Fruit fly (Drosophila melanogaster) whole organism, embryonic: ENCODE results near the gene CG17660.
A peak's percentile ranks its signal among the peaks of the same experiment; 100 is the strongest.

Experiments
- BEAF-32 ChIP-seq: fragments of 200-800 bp; sonication (Bioruptor generic); optimal IDR thresholded peaks from 3 replicates; lab custom pipeline; 2017; ENCODE audit warnings: missing biosample characterization, missing genetic modification characterization, mild to moderate bottlenecking, moderate library complexity, missing genetic modification reagents
- CG11085 ChIP-seq: fragments of 200-800 bp; sonication (Bioruptor generic); IDR thresholded peaks from 2 replicates; pipeline ENCODE4 v1.3.6; 2022; ENCODE audit warnings: missing biosample characterization, missing genetic modification characterization
- CG12155 ChIP-seq: fragments of 200-800 bp; sonication (Bioruptor generic); optimal IDR thresholded peaks from 3 replicates; lab custom pipeline; 2016; ENCODE audit warnings: missing biosample characterization, missing genetic modification characterization
- CG14710 ChIP-seq: fragments of 200-800 bp; sonication (Bioruptor generic); optimal IDR thresholded peaks from 3 replicates; lab custom pipeline; 2019; ENCODE audit warnings: missing biosample characterization, mild to moderate bottlenecking, missing genetic modification characterization, moderate library complexity
- CG15514 ChIP-seq: fragments of 200-800 bp; sonication (Bioruptor generic); optimal IDR thresholded peaks from 3 replicates; lab custom pipeline; 2017; ENCODE audit warnings: missing biosample characterization, missing genetic modification characterization, mild to moderate bottlenecking, moderate library complexity, missing genetic modification reagents
- CG15601 ChIP-seq: fragments of 200-800 bp; sonication (Bioruptor generic); optimal IDR thresholded peaks from 3 replicates; lab custom pipeline; 2019; ENCODE audit warnings: missing biosample characterization, mild to moderate bottlenecking, missing genetic modification characterization, moderate library complexity
- CG17328 ChIP-seq: fragments of 200-800 bp; sonication (Bioruptor generic); IDR thresholded peaks from 2 replicates; pipeline ENCODE4 v1.3.6; 2022; ENCODE audit warnings: missing biosample characterization, missing genetic modification characterization
- CG17612 ChIP-seq: fragments of 200-800 bp; sonication (Bioruptor generic); IDR thresholded peaks from 2 replicates; pipeline ENCODE4 v1.3.6; 2022; ENCODE audit warnings: missing biosample characterization, missing genetic modification characterization
- CG2889 ChIP-seq: fragments of 200-800 bp; sonication (Bioruptor generic); IDR thresholded peaks from 3 replicates; pipeline ENCODE4 v1.3.6; 2022; ENCODE audit warnings: missing biosample characterization, missing genetic modification characterization
- CG32772 ChIP-seq: fragments of 200-800 bp; sonication (Bioruptor generic); IDR thresholded peaks from 2 replicates; pipeline ENCODE4 v1.3.6; 2022; ENCODE audit warnings: missing biosample characterization, missing genetic modification characterization
- CG4328 ChIP-seq: fragments of 200-800 bp; sonication (Bioruptor generic); optimal IDR thresholded peaks from 3 replicates; lab custom pipeline; 2017; ENCODE audit warnings: missing biosample characterization, missing genetic modification reagents, missing genetic modification characterization
- CG4707 ChIP-seq: fragments of 200-800 bp; sonication (Bioruptor generic); optimal IDR thresholded peaks from 2 replicates; lab custom pipeline; 2018; ENCODE audit warnings: missing biosample characterization, mild to moderate bottlenecking, missing genetic modification characterization, moderate library complexity
- CG6765 ChIP-seq: fragments of 200-800 bp; sonication (Bioruptor generic); optimal IDR thresholded peaks from 3 replicates; lab custom pipeline; 2017; ENCODE audit warnings: missing biosample characterization, mild to moderate bottlenecking, missing genetic modification characterization
- CG9727 ChIP-seq: fragments of 200-800 bp; sonication (Bioruptor generic); optimal IDR thresholded peaks from 3 replicates; lab custom pipeline; 2017; ENCODE audit warnings: missing biosample characterization, mild to moderate bottlenecking, missing genetic modification characterization
- CG9817 ChIP-seq: fragments of 200-800 bp; sonication (Bioruptor generic); optimal IDR thresholded peaks from 2 replicates; lab custom pipeline; 2018; ENCODE audit warnings: missing biosample characterization, mild to moderate bottlenecking, missing genetic modification characterization, moderate library complexity
- CG9876 ChIP-seq: fragments of 200-800 bp; sonication (Bioruptor generic); optimal IDR thresholded peaks from 2 replicates; lab custom pipeline; 2016; ENCODE audit warnings: missing biosample characterization, missing genetic modification characterization
- CG9932 ChIP-seq: fragments of 200-800 bp; sonication (Bioruptor generic); IDR thresholded peaks from 2 replicates; pipeline ENCODE4 v1.3.6; 2022; ENCODE audit warnings: missing biosample characterization, missing genetic modification characterization
- Camta ChIP-seq: fragments of 200-800 bp; sonication (Bioruptor generic); optimal IDR thresholded peaks from 2 replicates; lab custom pipeline; 2016; ENCODE audit warnings: missing biosample characterization, missing genetic modification characterization
- D ChIP-seq, 2 experiments: fragments of 200-800 bp in 1 of 2; fragments of >200 bp in 1 of 2; sonication (Bioruptor generic) in 1 of 2; optimal IDR thresholded peaks; 2 replicates in 1 of 2; 3 replicates in 1 of 2; lab custom pipeline; 2017; ENCODE audit warnings: mild to moderate bottlenecking in 1 of 2, missing biosample characterization in 1 of 2, missing genetic modification characterization in 1 of 2, missing genetic modification reagents in 1 of 2
- E2f1 ChIP-seq: fragments of 200-800 bp; sonication (Bioruptor generic); IDR thresholded peaks from 2 replicates; pipeline ENCODE4 v1.3.6; 2022; ENCODE audit warnings: missing biosample characterization, missing genetic modification characterization
- Fer1 ChIP-seq: fragments of 200-800 bp; sonication (Bioruptor generic); optimal IDR thresholded peaks from 2 replicates; lab custom pipeline; 2017; ENCODE audit warnings: missing biosample characterization, mild to moderate bottlenecking, missing genetic modification characterization
- HmgD ChIP-seq: fragments of 200-800 bp; sonication (Bioruptor generic); optimal IDR thresholded peaks from 3 replicates; lab custom pipeline; 2016; ENCODE audit warnings: missing biosample characterization, missing genetic modification characterization
- HmgZ ChIP-seq: fragments of 200-800 bp; sonication (Bioruptor generic); optimal IDR thresholded peaks from 2 replicates; lab custom pipeline; 2018; ENCODE audit warnings: missing biosample characterization, mild to moderate bottlenecking, missing genetic modification characterization
- Jarid2 ChIP-seq: fragments of 200-800 bp; sonication (Bioruptor generic); optimal IDR thresholded peaks from 3 replicates; lab custom pipeline; 2017; ENCODE audit warnings: mild to moderate bottlenecking, missing biosample characterization, missing genetic modification reagents, missing genetic modification characterization
- Kr ChIP-seq: fragments of 200-800 bp; sonication (Bioruptor generic); optimal IDR thresholded peaks from 2 replicates; lab custom pipeline; 2017; ENCODE audit warnings: missing biosample characterization, mild to moderate bottlenecking, missing genetic modification characterization
- Mrtf ChIP-seq: fragments of 200-800 bp; sonication (Bioruptor generic); IDR thresholded peaks from 3 replicates; pipeline ENCODE4 v1.3.6; 2022; ENCODE audit warnings: missing biosample characterization, missing genetic modification characterization
- NFAT ChIP-seq: fragments of 200-800 bp; sonication (Bioruptor generic); IDR thresholded peaks from 2 replicates; pipeline ENCODE4 v1.3.6; 2022; ENCODE audit warnings: missing biosample characterization, missing genetic modification characterization
- Sry-β ChIP-seq: fragments of 200-800 bp; sonication (Bioruptor generic); optimal IDR thresholded peaks from 2 replicates; lab custom pipeline; 2018; ENCODE audit warnings: missing biosample characterization, mild to moderate bottlenecking, missing genetic modification characterization, moderate library complexity
- Tbp ChIP-seq: fragments of >200 bp; optimal IDR thresholded peaks from 2 replicates; lab custom pipeline; 2018; ENCODE audit warnings: missing biosample characterization, missing genetic modification characterization
- caup ChIP-seq: fragments of 200-800 bp; sonication (Bioruptor generic); optimal IDR thresholded peaks from 3 replicates; lab custom pipeline; 2017; ENCODE audit warnings: missing biosample characterization, mild to moderate bottlenecking, missing genetic modification characterization, moderate library complexity; ENCODE audit not compliant: severe bottlenecking
- cg ChIP-seq: fragments of 200-800 bp; sonication (Bioruptor generic); optimal IDR thresholded peaks from 3 replicates; lab custom pipeline; 2019; ENCODE audit warnings: missing biosample characterization, mild to moderate bottlenecking, missing genetic modification characterization, moderate library complexity
- chif ChIP-seq, 2 experiments: fragments of 200-800 bp; sonication (Bioruptor generic); optimal IDR thresholded peaks; 3 replicates each; lab custom pipeline; 2016; ENCODE audit warnings: missing biosample characterization in 2 of 2, missing genetic modification characterization in 2 of 2
- disco-r ChIP-seq: fragments of 200-800 bp; sonication (Bioruptor generic); optimal IDR thresholded peaks from 2 replicates; lab custom pipeline; 2016; ENCODE audit warnings: missing biosample characterization, missing genetic modification characterization
- ems ChIP-seq: fragments of 200-800 bp; sonication (Bioruptor generic); optimal IDR thresholded peaks from 3 replicates; lab custom pipeline; 2016; ENCODE audit warnings: missing biosample characterization, missing genetic modification characterization
- eyg ChIP-seq: fragments of 200-800 bp; sonication (Bioruptor generic); optimal IDR thresholded peaks from 3 replicates; lab custom pipeline; 2016; ENCODE audit warnings: missing biosample characterization, missing genetic modification characterization
- gem ChIP-seq: fragments of 200-800 bp; sonication (Bioruptor generic); optimal IDR thresholded peaks from 2 replicates; lab custom pipeline; 2019; ENCODE audit warnings: missing biosample characterization, mild to moderate bottlenecking, missing genetic modification characterization, moderate library complexity
- hb ChIP-seq: fragments of 200-800 bp; sonication (Bioruptor generic); IDR thresholded peaks from 3 replicates; pipeline ENCODE4 v1.3.6; 2022; ENCODE audit warnings: missing biosample characterization, missing genetic modification characterization; ENCODE audit not compliant: partially characterized antibody
- insv ChIP-seq, 2 experiments: fragments of 200-800 bp; sonication (Bioruptor generic); optimal IDR thresholded peaks; 3 replicates each; lab custom pipeline; 2016 to 2018; ENCODE audit warnings: missing biosample characterization in 2 of 2, missing genetic modification characterization in 2 of 2
- kah ChIP-seq: fragments of 200-800 bp; sonication (Bioruptor generic); optimal IDR thresholded peaks from 2 replicates; lab custom pipeline; 2018; ENCODE audit warnings: missing biosample characterization, mild to moderate bottlenecking, missing genetic modification characterization
- knrl ChIP-seq: fragments of 200-800 bp; sonication (Bioruptor generic); IDR thresholded peaks from 3 replicates; pipeline ENCODE4 v1.3.6; 2022; ENCODE audit warnings: missing biosample characterization, missing genetic modification characterization; ENCODE audit not compliant: partially characterized antibody
- onecut ChIP-seq: fragments of 200-800 bp; sonication (Bioruptor generic); IDR thresholded peaks from 2 replicates; pipeline ENCODE4 v1.3.6; 2022; ENCODE audit warnings: missing biosample characterization, missing genetic modification characterization
- pita ChIP-seq: fragments of 200-800 bp; sonication (Bioruptor generic); optimal IDR thresholded peaks from 2 replicates; lab custom pipeline; 2017; ENCODE audit warnings: missing biosample characterization, mild to moderate bottlenecking, missing genetic modification characterization
- schlank ChIP-seq: fragments of 200-800 bp; sonication (Bioruptor generic); optimal IDR thresholded peaks from 2 replicates; lab custom pipeline; 2018; ENCODE audit warnings: missing biosample characterization, mild to moderate bottlenecking, missing genetic modification characterization
- slp2 ChIP-seq: fragments of 200-800 bp; sonication (Bioruptor generic); optimal IDR thresholded peaks from 2 replicates; lab custom pipeline; 2016; ENCODE audit warnings: missing biosample characterization, missing genetic modification characterization
- tgo ChIP-seq: fragments of 200-800 bp; sonication (Bioruptor generic); IDR thresholded peaks from 3 replicates; pipeline ENCODE4 v1.3.6; 2022; ENCODE audit warnings: missing biosample characterization, missing genetic modification characterization
- unc-4 ChIP-seq: fragments of 200-800 bp; sonication (Bioruptor generic); IDR thresholded peaks from 2 replicates; pipeline ENCODE4 v1.3.6; 2022; ENCODE audit warnings: missing biosample characterization, missing genetic modification characterization; ENCODE audit not compliant: partially characterized antibody
- usp ChIP-seq: fragments of >200 bp; optimal IDR thresholded peaks from 2 replicates; lab custom pipeline; 2017; ENCODE audit warnings: missing biosample characterization, missing genetic modification characterization
- zen ChIP-seq: fragments of 200-800 bp; sonication (Bioruptor generic); optimal IDR thresholded peaks from 3 replicates; lab custom pipeline; 2018; ENCODE audit warnings: missing biosample characterization, mild to moderate bottlenecking, missing genetic modification characterization, moderate library complexity

Gene CG17660

DNA sequence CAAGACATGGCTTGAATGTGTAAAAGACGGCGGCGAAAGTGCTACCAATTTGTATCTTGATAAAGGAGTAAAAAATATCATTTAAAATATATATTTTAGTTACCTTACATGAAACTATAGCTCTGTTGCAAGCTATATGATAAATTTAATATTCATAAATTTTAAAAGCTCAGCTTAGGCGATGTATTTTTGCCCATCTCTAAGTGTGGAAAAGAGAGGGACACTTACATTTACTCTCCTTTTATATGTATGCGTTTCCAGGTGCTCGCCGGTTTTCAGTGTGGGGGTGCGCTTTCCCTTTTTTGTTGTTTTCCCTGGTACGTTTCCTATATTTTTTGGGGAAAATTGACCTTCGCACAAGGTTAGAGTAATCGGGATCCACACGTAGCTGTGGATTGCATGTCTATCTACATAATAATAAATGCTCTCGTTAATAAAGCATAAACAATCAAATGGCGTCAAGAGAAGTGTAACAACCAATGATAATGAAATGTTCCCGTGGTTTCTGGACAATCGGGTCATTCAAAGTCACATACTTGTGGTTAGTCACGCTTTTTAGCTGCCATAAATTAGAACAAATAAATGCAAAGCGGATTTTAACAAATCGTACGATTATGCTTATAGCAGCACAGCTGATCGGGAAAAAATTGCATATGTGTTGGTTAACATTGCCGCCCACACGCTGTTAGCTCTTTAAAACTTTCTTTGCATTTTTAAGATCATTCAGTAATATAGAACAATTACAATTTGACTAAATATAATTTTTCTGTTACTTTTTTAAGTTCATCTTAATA, 17.8 kb upstream of the CG17660 start (continued):
- TF ChIP-seq E2f1 (GFP tag; lab: Robert Waterston, UW) (peak; percentile 95), usp (GFP tag; lab: Kevin White, UChicago) (no peak), CG15514 (peak; percentile 92), Fer1 (GFP tag; lab: Kevin White, UChicago) (peak; percentile 98), pita (GFP tag; lab: Kevin White, UChicago) (no peak), CG6765 (peak; percentile 96), Mrtf (GFP tag; lab: Robert Waterston, UW) (peak; percentile 96), CG9817 (tag; lab: Kevin White, UChicago) (peak; percentile 99), disco-r (GFP tag; lab: Kevin White, UChicago) (peak; percentile 36), D (optimal IDR thresholded peaks at IDR 0.05; lab: Kevin White, UChicago) (no peak), D (GFP tag; optimal IDR thresholded peaks at IDR 0.05; lab: Kevin White, UChicago) (peak; percentile 94), cg (GFP tag; lab: Kevin White, UChicago) (peak; percentile 78), Camta (GFP tag; lab: Kevin White, UChicago) (peak; percentile 81), CG15601 (tag; lab: Kevin White, UChicago) (peak; percentile 98), HmgD (no peak), CG9876 (peak; percentile 25), chif (GFP tag; optimal IDR thresholded peaks at IDR 0.05; lab: Kevin White, UChicago) (peak; percentile 51 to 84), knrl (GFP tag; lab: Robert Waterston, UW) (peak; percentile 93), NFAT (GFP tag; lab: Robert Waterston, UW) (peak; percentile 92; the same call in 1 of the 2 replicates), Kr (GFP tag; lab: Kevin White, UChicago) (peak; percentile 81), insv (GFP tag; optimal IDR thresholded peaks at IDR 0.05; lab: Kevin White, UChicago) (peak in 1 of 2 experiments; percentile 88), ems (GFP tag; lab: Kevin White, UChicago) (peak; percentile 92), CG9727 (GFP tag; lab: Kevin White, UChicago) (peak; percentile 98), tgo (GFP tag; lab: Robert Waterston, UW) (peak; percentile 97), eyg (GFP tag; lab: Kevin White, UChicago) (peak; percentile 56), Sry-β (GFP tag; lab: Kevin White, UChicago) (peak; percentile 48), CG11085 (peak; percentile 94), CG9932 (GFP tag; lab: Robert Waterston, UW) (peak; percentile 99), CG2889 (peak; percentile 90), CG17328 (peak; percentile 93), CG32772 (GFP tag; lab: Robert Waterston, UW) (peak; percentile 93), Tbp (GFP tag; lab: Kevin White, UChicago) (no peak), HmgZ (peak; percentile 99), BEAF-32 (GFP tag; lab: Kevin White, UChicago) (peak; percentile 92), slp2 (GFP tag; lab: Kevin White, UChicago) (peak; percentile 74), hb (peak; percentile 80), CG4707 (GFP tag; lab: Kevin White, UChicago) (peak; percentile 89), CG14710 (tag; lab: Kevin White, UChicago) (peak; percentile 93), zen (tag; lab: Kevin White, UChicago) (peak; percentile 78), CG12155 (GFP tag; lab: Kevin White, UChicago) (peak; percentile 95), unc-4 (GFP tag; lab: Robert Waterston, UW) (peak; percentile 98), onecut (peak; percentile 92), CG17612 (GFP tag; lab: Robert Waterston, UW) (peak; percentile 90), Jarid2 (GFP tag; lab: Kevin White, UChicago) (peak; percentile 79), gem (peak; percentile 99), schlank (tag; lab: Kevin White, UChicago) (peak; percentile 95), kah (GFP tag; lab: Kevin White, UChicago) (peak; percentile 80), caup (peak; percentile 99), CG4328 (GFP tag; lab: Kevin White, UChicago) (peak; percentile 99)
